Worm (Caenorhabditis elegans): ENCODE measurements around the gene F53F8.3.

- TF ChIP-seq flt-1 (GFP tag; IDR thresholded peaks at IDR 0.05) (no peak), cog-1 (tag; optimal IDR thresholded peaks at IDR 0.05) (no peak), ztf-29 (GFP tag; IDR thresholded peaks at IDR 0.05) (no peak), T22C8.4 (GFP tag; IDR thresholded peaks at IDR 0.05) (no peak), ztf-23 (GFP tag; IDR thresholded peaks at IDR 0.05) (no peak)
These were observed 9.1 kb downstream of the F53F8.3 start for ce11 chrV:20680189-20680588.
